Fruit fly (Drosophila melanogaster) whole organism: ENCODE results near the gene Taf1.

Experiments
- CG8478 ChIP-seq: fragments of >200 bp; optimal IDR thresholded peaks from 2 replicates; lab custom pipeline; 2018; ENCODE audit warnings: inconsistent platforms
- pan ChIP-seq: fragments of >200 bp; optimal IDR thresholded peaks from 2 replicates; lab custom pipeline; 2017
- usp ChIP-seq: fragments of >200 bp; optimal IDR thresholded peaks from 2 replicates; lab custom pipeline; 2017; ENCODE audit warnings: missing biosample characterization, missing genetic modification characterization, mixed read lengths

dm6 chr3R:6672303-6673007 lies 25.8 kb downstream of the Taf1 start:
- TF ChIP-seq pan (lab: Kevin White, UChicago), result no peak
- no peak for TF ChIP-seq CG8478 (lab: Kevin White, UChicago)
- TF ChIP-seq usp (GFP tag; lab: Kevin White, UChicago), result no peak
